Fruit fly (Drosophila melanogaster): ENCODE data around the gene CG5160.

The CG5160 gene

DNA sequence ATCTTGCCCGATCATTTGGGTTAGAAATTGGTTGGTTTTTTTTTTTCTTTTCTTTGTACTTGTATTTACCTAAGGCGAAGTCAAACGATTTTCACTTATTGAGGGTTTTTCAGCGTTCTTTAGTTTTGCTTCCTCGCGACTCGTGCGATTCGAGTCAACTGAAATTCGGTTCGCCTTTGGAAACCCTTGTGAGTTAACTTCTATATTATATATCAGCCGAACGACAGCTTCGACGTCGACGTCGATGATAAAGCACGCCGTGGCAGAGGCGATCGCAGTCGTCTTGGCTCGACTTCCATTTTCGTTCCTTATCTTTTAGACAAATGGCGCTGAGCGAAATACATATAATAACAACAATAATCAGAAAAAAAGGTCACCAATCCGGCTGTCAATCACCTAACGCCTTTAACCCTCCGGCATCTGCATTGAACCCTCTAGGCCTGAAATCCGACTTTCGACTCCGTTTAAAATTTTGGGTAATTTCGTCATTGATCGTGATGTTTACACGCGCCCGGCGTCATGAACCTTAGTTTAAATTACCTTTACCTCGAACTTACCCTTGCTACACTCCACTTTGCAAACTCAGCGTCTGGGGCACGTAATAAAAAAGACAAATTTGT, 34.9 kb upstream of the CG5160 start, which contains the start of gene CG5958:
Gene CG5958 (minus strand): TSS at position 180 of the 620 bp plus-strand sequence.
- TF ChIP-seq sage (GFP tag; optimal IDR thresholded peaks at IDR 0.05) = peak; percentile 13
- no peak for TF ChIP-seq Dfd (GFP tag; optimal IDR thresholded peaks at IDR 0.05)
- no peak for TF ChIP-seq foxo (GFP tag; optimal IDR thresholded peaks at IDR 0.05)
- no peak for TF ChIP-seq Rel (GFP tag; optimal IDR thresholded peaks at IDR 0.05)
- TF ChIP-seq Rel (tag; optimal IDR thresholded peaks at IDR 0.05) = peak; percentile 44
- no peak for TF ChIP-seq brk (GFP tag; optimal IDR thresholded peaks at IDR 0.05)
- TF ChIP-seq GATAd (GFP tag; optimal IDR thresholded peaks at IDR 0.05) = no peak
- peak; percentile 52 for TF ChIP-seq Hnf4 (GFP tag; optimal IDR thresholded peaks at IDR 0.05)
- TF ChIP-seq CrebA (GFP tag; optimal IDR thresholded peaks at IDR 0.05; ENCODE audit: borderline replicate concordance) = peak; percentile 46
- TF ChIP-seq br (GFP tag; optimal IDR thresholded peaks at IDR 0.05) = peak; percentile 8
- no peak for TF ChIP-seq CG32264 (GFP tag; optimal IDR thresholded peaks at IDR 0.05)
- peak; percentile 19 for TF ChIP-seq h (GFP tag; optimal IDR thresholded peaks at IDR 0.05)

DNA sequence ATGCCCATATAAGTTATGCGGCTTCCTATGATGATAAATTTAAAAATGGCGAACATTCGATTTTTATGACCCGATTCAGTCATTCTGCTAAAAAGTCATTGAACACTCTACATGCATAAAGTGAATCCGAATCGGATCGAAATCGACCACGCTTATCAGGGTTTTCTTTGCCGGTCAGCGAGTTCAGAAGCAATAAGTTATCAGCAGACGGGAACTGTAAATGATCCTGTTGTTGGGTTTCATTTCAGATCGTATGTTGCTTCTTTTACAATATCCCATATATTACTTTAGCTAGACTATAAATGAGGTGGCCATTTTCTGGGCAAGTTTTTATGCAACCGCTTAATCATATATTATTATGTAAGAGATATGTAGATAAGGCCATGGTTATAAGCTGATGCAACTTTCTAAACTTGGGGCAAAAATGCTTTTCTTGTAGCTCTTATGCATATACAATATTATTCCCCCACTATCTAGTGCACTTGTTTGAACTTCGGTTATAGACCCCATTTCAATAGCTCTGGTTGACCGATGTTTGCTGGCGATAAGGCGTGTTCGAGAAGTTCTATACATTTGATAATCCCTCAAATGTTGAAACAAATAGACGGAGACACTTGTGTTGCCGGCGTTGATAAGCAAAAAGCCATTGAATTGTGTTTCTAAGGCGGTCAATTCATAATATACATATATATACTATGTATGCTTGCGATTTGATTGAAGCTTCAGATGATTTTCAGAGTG, 33.5 kb upstream of the CG5160 start:
- TF ChIP-seq rgr (GFP tag; optimal IDR thresholded peaks at IDR 0.05) (no peak), HLH106 (tag; optimal IDR thresholded peaks at IDR 0.05) (no peak), CG9705 (GFP tag; optimal IDR thresholded peaks at IDR 0.05) (no peak), pan (optimal IDR thresholded peaks at IDR 0.05) (no peak), Abd-B (GFP tag; optimal IDR thresholded peaks at IDR 0.05) (no peak), sv (GFP tag; optimal IDR thresholded peaks at IDR 0.05) (no peak), jim (GFP tag; optimal IDR thresholded peaks at IDR 0.05) (no peak)

DNA sequence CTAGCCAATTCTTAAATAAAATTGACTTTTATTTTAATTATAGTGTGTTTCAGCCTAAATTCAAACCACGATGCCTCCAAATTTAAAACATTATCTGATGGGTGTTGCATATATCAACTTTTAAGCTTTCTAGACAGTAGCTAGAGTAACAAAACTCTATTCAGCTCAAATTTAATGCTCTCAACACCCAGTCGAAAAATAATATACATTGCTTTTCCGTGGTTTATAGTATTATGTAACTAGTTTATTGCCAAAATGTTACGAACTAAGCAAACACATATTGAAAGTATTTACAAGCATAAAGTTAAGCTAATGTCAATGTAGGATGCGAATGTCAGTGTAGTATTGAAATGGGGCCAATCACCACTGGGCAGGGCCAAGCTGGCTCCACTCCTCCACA, 31.8 kb upstream of the CG5160 start:
- TF ChIP-seq Mio (GFP tag; optimal IDR thresholded peaks at IDR 0.05) (no peak), Jra (GFP tag; optimal IDR thresholded peaks at IDR 0.05) (no peak), jim (GFP tag; optimal IDR thresholded peaks at IDR 0.05) (no peak), dmrt93B (GFP tag; optimal IDR thresholded peaks at IDR 0.05) (no peak), foxo (GFP tag; optimal IDR thresholded peaks at IDR 0.05) (no peak), CrebA (GFP tag; optimal IDR thresholded peaks at IDR 0.05; ENCODE audit: borderline replicate concordance) (no peak), OdsH (GFP tag; optimal IDR thresholded peaks at IDR 0.05) (no peak), HLH106 (tag; optimal IDR thresholded peaks at IDR 0.05) (no peak), CG9705 (GFP tag; optimal IDR thresholded peaks at IDR 0.05) (no peak), ey (GFP tag; optimal IDR thresholded peaks at IDR 0.05) (no peak), Sp1 (GFP tag; optimal IDR thresholded peaks at IDR 0.05) (no peak), h (GFP tag; optimal IDR thresholded peaks at IDR 0.05) (no peak)

DNA sequence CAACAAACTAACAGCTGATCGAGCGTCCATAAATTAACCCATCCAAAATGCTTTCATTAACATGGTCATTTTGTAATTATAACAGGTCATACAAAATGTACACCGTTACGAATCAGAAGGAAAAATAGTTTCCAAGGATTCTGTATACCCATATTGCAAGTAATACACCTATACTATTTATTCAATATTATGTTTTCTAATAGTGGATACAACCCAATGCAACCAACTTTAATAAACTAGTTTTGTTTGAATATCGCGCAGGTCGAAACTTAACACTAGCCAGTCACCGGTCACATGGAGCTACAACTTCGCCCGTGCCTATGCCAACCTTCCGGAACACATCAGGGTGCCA, 29.2 kb upstream of the CG5160 start:
- TF ChIP-seq N (GFP tag; optimal IDR thresholded peaks at IDR 0.05) (no peak), OdsH (GFP tag; optimal IDR thresholded peaks at IDR 0.05) (no peak), brk (GFP tag; optimal IDR thresholded peaks at IDR 0.05) (no peak), fru (GFP tag; optimal IDR thresholded peaks at IDR 0.05) (no peak), Mio (GFP tag; optimal IDR thresholded peaks at IDR 0.05) (no peak), psq (GFP tag; optimal IDR thresholded peaks at IDR 0.05) (no peak), sv (GFP tag; optimal IDR thresholded peaks at IDR 0.05) (no peak), usp (GFP tag; optimal IDR thresholded peaks at IDR 0.05) (no peak), CG9705 (GFP tag; optimal IDR thresholded peaks at IDR 0.05) (no peak), lola (GFP tag; optimal IDR thresholded peaks at IDR 0.05) (no peak), Hr83 (GFP tag; optimal IDR thresholded peaks at IDR 0.05; ENCODE audit: poor library complexity, severe bottlenecking) (no peak), jim (GFP tag; optimal IDR thresholded peaks at IDR 0.05) (no peak), Dfd (GFP tag; optimal IDR thresholded peaks at IDR 0.05) (no peak), pan (optimal IDR thresholded peaks at IDR 0.05) (no peak), sage (GFP tag; optimal IDR thresholded peaks at IDR 0.05) (no peak), woc (GFP tag; optimal IDR thresholded peaks at IDR 0.05) (no peak), GATAd (GFP tag; optimal IDR thresholded peaks at IDR 0.05) (no peak)
